Worm (Caenorhabditis elegans): Measurements from ENCODE around the gene rpl-38.

- TF ChIP-seq hlh-30 (tag; optimal IDR thresholded peaks at IDR 0.05; ENCODE audit: insufficient read depth) = no peak
- TF ChIP-seq pha-4 (GFP tag; IDR thresholded peaks at IDR 0.05) = no peak; the same call in 1 of the 2 replicates
- no peak for TF ChIP-seq pha-4 (tag; optimal IDR thresholded peaks at IDR 0.05)
- no peak for TF ChIP-seq snpc-4 (tag; optimal IDR thresholded peaks at IDR 0.05)
- TF ChIP-seq ceh-82 (tag; optimal IDR thresholded peaks at IDR 0.05) = no peak
- no peak for TF ChIP-seq mdl-1 (tag; optimal IDR thresholded peaks at IDR 0.05)
- TF ChIP-seq ZK546.5 (tag; optimal IDR thresholded peaks at IDR 0.05) = no peak
- no peak for TF ChIP-seq nhr-77 (tag; optimal IDR thresholded peaks at IDR 0.05)
- no peak for TF ChIP-seq dpl-1 (GFP tag; optimal IDR thresholded peaks at IDR 0.05)
- no peak for TF ChIP-seq nhr-237 (tag; optimal IDR thresholded peaks at IDR 0.05)
Measured at ce11 chrV:15512856-15513756, 1.1 kb downstream of the rpl-38 start.

Data from whole organism, L4 larva.